Fruit fly (Drosophila melanogaster) whole organism, embryonic: Measurements from ENCODE around the gene CG13313.

Experiments
- CG10565 ChIP-seq: fragments of 200-800 bp; sonication (Bioruptor generic); optimal IDR thresholded peaks from 3 replicates; lab custom pipeline; 2016; ENCODE audit warnings: missing biosample characterization, mild to moderate bottlenecking, missing genetic modification characterization
- CG30431 ChIP-seq: fragments of 200-800 bp; sonication (Bioruptor generic); optimal IDR thresholded peaks from 2 replicates; lab custom pipeline; 2017; ENCODE audit warnings: missing biosample characterization, missing genetic modification characterization
- CG3726 ChIP-seq: fragments of 200-800 bp; sonication (Bioruptor generic); IDR thresholded peaks from 3 replicates; pipeline ENCODE4, ENCODE4 v1.3.6; 2022; ENCODE audit warnings: missing biosample characterization, missing genetic modification characterization
- CG4820 ChIP-seq: fragments of 200-800 bp; sonication (Bioruptor generic); optimal IDR thresholded peaks from 3 replicates; lab custom pipeline; 2016; ENCODE audit warnings: missing biosample characterization, missing genetic modification characterization
- D19A ChIP-seq: fragments of 200-800 bp; optimal IDR thresholded peaks from 3 replicates; lab custom pipeline; 2019; ENCODE audit warnings: missing biosample characterization, mild to moderate bottlenecking, missing genetic modification characterization, moderate library complexity
- Hey ChIP-seq: fragments of 200-800 bp; sonication (Bioruptor generic); optimal IDR thresholded peaks from 3 replicates; lab custom pipeline; 2018; ENCODE audit warnings: missing biosample characterization, mild to moderate bottlenecking, missing genetic modification characterization
- MBD-R2 ChIP-seq: fragments of 200-800 bp; sonication (Bioruptor generic); IDR thresholded peaks from 2 replicates; pipeline ENCODE4 v1.3.6; 2022; ENCODE audit warnings: missing biosample characterization, missing genetic modification characterization
- Ptx1 ChIP-seq: fragments of 200-800 bp; sonication (Bioruptor generic); IDR thresholded peaks from 2 replicates; pipeline ENCODE4 v1.3.6; 2022; ENCODE audit warnings: missing biosample characterization, missing genetic modification characterization
- Spps ChIP-seq: fragments of 200-800 bp; sonication (Bioruptor generic); optimal IDR thresholded peaks from 2 replicates; lab custom pipeline; 2018; ENCODE audit warnings: missing biosample characterization, mild to moderate bottlenecking, missing genetic modification characterization
- lab ChIP-seq: fragments of 200-800 bp; sonication (Bioruptor generic); optimal IDR thresholded peaks from 3 replicates; lab custom pipeline; 2017; ENCODE audit warnings: missing biosample characterization, missing genetic modification characterization, mild to moderate bottlenecking, moderate library complexity, missing genetic modification reagents
- pb ChIP-seq: fragments of 200-800 bp; sonication (Bioruptor generic); optimal IDR thresholded peaks from 3 replicates; lab custom pipeline; 2016; ENCODE audit warnings: missing biosample characterization, missing genetic modification characterization
- psq ChIP-seq: fragments of 200-800 bp; sonication (Bioruptor generic); optimal IDR thresholded peaks from 2 replicates; lab custom pipeline; 2017; ENCODE audit warnings: missing biosample characterization, missing genetic modification characterization
- usp ChIP-seq: fragments of >200 bp; optimal IDR thresholded peaks from 2 replicates; lab custom pipeline; 2017; ENCODE audit warnings: missing biosample characterization, missing genetic modification characterization

DNA sequence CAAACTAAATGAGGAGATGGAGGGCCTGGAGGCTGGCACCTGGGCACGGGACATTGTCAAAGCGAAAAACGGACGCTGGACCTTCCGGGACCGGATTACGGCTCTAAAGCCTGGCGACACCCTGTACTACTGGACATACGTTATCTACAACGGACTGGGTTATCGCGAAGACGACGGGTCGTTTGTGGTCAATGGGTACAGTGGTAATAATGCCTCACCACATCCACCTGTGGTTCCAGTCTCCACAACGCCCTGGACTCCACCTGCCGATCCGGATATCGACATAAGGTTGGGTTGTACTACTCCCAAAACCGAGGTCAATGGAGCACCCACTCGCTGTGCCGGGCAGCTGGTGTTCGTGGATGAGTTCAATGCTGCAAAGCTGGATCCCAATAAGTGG is 3.5 kb upstream of the CG13313 start:
- TF ChIP-seq usp (GFP tag; lab: Kevin White, UChicago) = no peak
- no peak for TF ChIP-seq Hey (tag; lab: Kevin White, UChicago)
- no peak for TF ChIP-seq pb (GFP tag; lab: Kevin White, UChicago)
- TF ChIP-seq D19A = no peak
- TF ChIP-seq Ptx1 (GFP tag; lab: Robert Waterston, UW) = no peak
- no peak for TF ChIP-seq psq (GFP tag; lab: Kevin White, UChicago)
- no peak for TF ChIP-seq Spps (tag; lab: Kevin White, UChicago)
- no peak for TF ChIP-seq CG3726 (GFP tag; lab: Robert Waterston, UW)
- TF ChIP-seq MBD-R2 = no peak
- TF ChIP-seq CG4820 (GFP tag; lab: Kevin White, UChicago) = no peak
- no peak for TF ChIP-seq CG10565 (GFP tag; lab: Kevin White, UChicago)
- no peak for TF ChIP-seq CG30431
- TF ChIP-seq lab (GFP tag; lab: Kevin White, UChicago) = no peak
